Fruit fly (Drosophila melanogaster) whole organism, embryonic: Measurements from ENCODE around the gene Traf4.

Experiments used
- ATbp ChIP-seq: fragments of 200-800 bp; sonication (Bioruptor generic); optimal IDR thresholded peaks from 2 replicates; lab custom pipeline; 2017; ENCODE audit warnings: missing biosample characterization, mild to moderate bottlenecking, missing genetic modification characterization, missing genetic modification reagents
- Ada2b ChIP-seq: fragments of 200-800 bp; sonication (Bioruptor generic); IDR thresholded peaks from 2 replicates; pipeline ENCODE4 v1.3.6; 2022; ENCODE audit warnings: missing biosample characterization, missing genetic modification characterization
- Antp ChIP-seq: fragments of 200-800 bp; sonication (Bioruptor generic); optimal IDR thresholded peaks from 3 replicates; lab custom pipeline; 2016; ENCODE audit warnings: missing biosample characterization, missing genetic modification characterization
- B-H2 ChIP-seq: fragments of 200-800 bp; sonication (Bioruptor generic); optimal IDR thresholded peaks from 2 replicates; lab custom pipeline; 2018; ENCODE audit warnings: missing biosample characterization, mild to moderate bottlenecking, missing genetic modification characterization
- CG10209 ChIP-seq: fragments of 200-800 bp; sonication (Bioruptor generic); optimal IDR thresholded peaks from 3 replicates; lab custom pipeline; 2017; ENCODE audit warnings: missing biosample characterization, mild to moderate bottlenecking, missing genetic modification characterization, missing genetic modification reagents
- CG10462 ChIP-seq: fragments of 200-800 bp; sonication (Bioruptor generic); optimal IDR thresholded peaks from 2 replicates; lab custom pipeline; 2016; ENCODE audit warnings: missing biosample characterization, missing genetic modification characterization
- CG11398 ChIP-seq: fragments of 200-800 bp; sonication (Bioruptor generic); optimal IDR thresholded peaks from 2 replicates; lab custom pipeline; 2016; ENCODE audit warnings: missing biosample characterization, missing genetic modification characterization
- CG11560 ChIP-seq: fragments of 200-800 bp; sonication (Bioruptor generic); IDR thresholded peaks from 3 replicates; pipeline ENCODE4 v1.3.6; 2022; ENCODE audit warnings: missing biosample characterization, missing genetic modification characterization
- CG17568 ChIP-seq: fragments of 200-800 bp; sonication (Bioruptor generic); optimal IDR thresholded peaks from 2 replicates; lab custom pipeline; 2018; ENCODE audit warnings: missing biosample characterization, mild to moderate bottlenecking, missing genetic modification characterization, moderate library complexity
- CG32772 ChIP-seq: fragments of 200-800 bp; sonication (Bioruptor generic); IDR thresholded peaks from 2 replicates; pipeline ENCODE4 v1.3.6; 2022; ENCODE audit warnings: missing biosample characterization, missing genetic modification characterization
- CG4707 ChIP-seq: fragments of 200-800 bp; sonication (Bioruptor generic); optimal IDR thresholded peaks from 2 replicates; lab custom pipeline; 2018; ENCODE audit warnings: missing biosample characterization, mild to moderate bottlenecking, missing genetic modification characterization, moderate library complexity
- CG4730 ChIP-seq: fragments of 200-800 bp; sonication (Bioruptor generic); IDR thresholded peaks from 2 replicates; pipeline ENCODE4 v1.3.6; 2022; ENCODE audit warnings: missing biosample characterization, missing genetic modification characterization
- CG5245 ChIP-seq: fragments of 200-800 bp; sonication (Bioruptor generic); optimal IDR thresholded peaks from 3 replicates; lab custom pipeline; 2016; ENCODE audit warnings: missing biosample characterization, missing genetic modification characterization
- CG6683 ChIP-seq: fragments of 200-800 bp; sonication (Bioruptor generic); optimal IDR thresholded peaks from 2 replicates; lab custom pipeline; 2017; ENCODE audit warnings: missing biosample characterization, mild to moderate bottlenecking, missing genetic modification characterization, missing genetic modification reagents
- CG7357 ChIP-seq: fragments of 200-800 bp; sonication (Bioruptor generic); IDR thresholded peaks from 3 replicates; pipeline ENCODE4 v1.3.6; 2022; ENCODE audit warnings: missing biosample characterization, missing genetic modification characterization
- CG8944 ChIP-seq: fragments of 200-800 bp; sonication (Bioruptor generic); optimal IDR thresholded peaks from 3 replicates; lab custom pipeline; 2016; ENCODE audit warnings: missing biosample characterization, missing genetic modification characterization
- CG9817 ChIP-seq: fragments of 200-800 bp; sonication (Bioruptor generic); optimal IDR thresholded peaks from 2 replicates; lab custom pipeline; 2018; ENCODE audit warnings: missing biosample characterization, mild to moderate bottlenecking, missing genetic modification characterization, moderate library complexity
- Dip2 ChIP-seq: fragments of 200-800 bp; sonication (Bioruptor generic); IDR thresholded peaks from 2 replicates; pipeline ENCODE4 v1.3.6; 2022; ENCODE audit warnings: missing biosample characterization, missing genetic modification characterization
- Drgx ChIP-seq: fragments of 200-800 bp; sonication (Bioruptor generic); IDR thresholded peaks from 2 replicates; pipeline ENCODE4 v1.3.6; 2022; ENCODE audit warnings: missing biosample characterization, missing genetic modification characterization
- Gug ChIP-seq: fragments of 200-800 bp; sonication (Bioruptor generic); IDR thresholded peaks from 4 replicates; pipeline ENCODE4 v1.3.6; 2022; ENCODE audit warnings: missing biosample characterization, missing genetic modification characterization
- Hr3 ChIP-seq: fragments of 200-800 bp; sonication (Bioruptor generic); optimal IDR thresholded peaks from 3 replicates; lab custom pipeline; 2016; ENCODE audit warnings: missing biosample characterization, missing genetic modification characterization
- Hr78 ChIP-seq, 2 experiments: fragments of 200-800 bp in 1 of 2; fragments of >200 bp in 1 of 2; sonication (Bioruptor generic) in 1 of 2; optimal IDR thresholded peaks; 2 replicates each; lab custom pipeline; 2017 to 2019; ENCODE audit warnings: missing biosample characterization in 2 of 2, missing genetic modification characterization in 2 of 2, mild to moderate bottlenecking in 1 of 2, moderate library complexity in 1 of 2
- Nf-YA ChIP-seq: fragments of 200-800 bp; sonication (Bioruptor generic); IDR thresholded peaks from 2 replicates; pipeline ENCODE4 v1.3.6; 2022; ENCODE audit warnings: missing biosample characterization, missing genetic modification characterization
- Nf-YC ChIP-seq: fragments of 200-800 bp; optimal IDR thresholded peaks from 3 replicates; lab custom pipeline; 2019; ENCODE audit warnings: missing biosample characterization, mild to moderate bottlenecking, missing genetic modification characterization, moderate library complexity
- Side ChIP-seq: fragments of 200-800 bp; sonication (Bioruptor generic); optimal IDR thresholded peaks from 2 replicates; lab custom pipeline; 2016; ENCODE audit warnings: missing biosample characterization, missing genetic modification characterization
- Taf1 ChIP-seq: fragments of 200-800 bp; sonication (Bioruptor generic); IDR thresholded peaks from 2 replicates; pipeline ENCODE4 v1.3.6; 2022; ENCODE audit warnings: missing biosample characterization, missing genetic modification characterization
- YL-1 ChIP-seq: fragments of 200-800 bp; sonication (Bioruptor generic); optimal IDR thresholded peaks from 3 replicates; lab custom pipeline; 2017; ENCODE audit warnings: missing biosample characterization, mild to moderate bottlenecking, missing genetic modification characterization
- abd-A ChIP-seq: fragments of 200-800 bp; sonication (Bioruptor generic); optimal IDR thresholded peaks from 3 replicates; lab custom pipeline; 2019; ENCODE audit warnings: missing biosample characterization, mild to moderate bottlenecking, missing genetic modification characterization, moderate library complexity
- ewg ChIP-seq: fragments of 200-800 bp; sonication (Bioruptor generic); optimal IDR thresholded peaks from 3 replicates; lab custom pipeline; 2017; ENCODE audit warnings: mild to moderate bottlenecking, missing biosample characterization, missing genetic modification reagents, missing genetic modification characterization
- exex ChIP-seq: fragments of 200-800 bp; sonication (Bioruptor generic); optimal IDR thresholded peaks from 4 replicates; lab custom pipeline; 2018; ENCODE audit warnings: missing biosample characterization, mild to moderate bottlenecking, missing genetic modification characterization, moderate library complexity
- fd64A ChIP-seq: fragments of 200-800 bp; sonication (Bioruptor generic); optimal IDR thresholded peaks from 3 replicates; lab custom pipeline; 2018; ENCODE audit warnings: missing biosample characterization, mild to moderate bottlenecking, missing genetic modification characterization
- ftz-f1 ChIP-seq: fragments of 200-800 bp; sonication (Bioruptor generic); optimal IDR thresholded peaks from 2 replicates; lab custom pipeline; 2016; ENCODE audit warnings: missing biosample characterization, missing genetic modification characterization
- fu2 ChIP-seq: fragments of 200-800 bp; sonication (Bioruptor generic); optimal IDR thresholded peaks from 2 replicates; lab custom pipeline; 2016; ENCODE audit warnings: missing biosample characterization, missing genetic modification characterization
- gfzf ChIP-seq: fragments of 200-800 bp; sonication (Bioruptor generic); optimal IDR thresholded peaks from 2 replicates; lab custom pipeline; 2016; ENCODE audit warnings: missing biosample characterization, mild to moderate bottlenecking, missing genetic modification characterization, moderate library complexity
- grn ChIP-seq: fragments of 200-800 bp; sonication (Bioruptor generic); optimal IDR thresholded peaks from 3 replicates; lab custom pipeline; 2017; ENCODE audit warnings: missing biosample characterization, missing genetic modification characterization
- hbn ChIP-seq: fragments of 200-800 bp; sonication (Bioruptor generic); IDR thresholded peaks from 2 replicates; pipeline ENCODE4 v1.3.6; 2022; ENCODE audit warnings: missing biosample characterization, missing genetic modification characterization; ENCODE audit not compliant: partially characterized antibody
- klu ChIP-seq: fragments of 200-800 bp; sonication (Bioruptor generic); IDR thresholded peaks from 2 replicates; pipeline ENCODE4 v1.3.6; 2022; ENCODE audit warnings: missing biosample characterization, missing genetic modification characterization
- lilli ChIP-seq: fragments of 200-800 bp; sonication (Bioruptor generic); optimal IDR thresholded peaks from 3 replicates; lab custom pipeline; 2016; ENCODE audit warnings: missing biosample characterization, missing genetic modification characterization
- mld ChIP-seq: fragments of 200-800 bp; sonication (Bioruptor generic); IDR thresholded peaks from 3 replicates; pipeline ENCODE4 v1.3.6; 2022; ENCODE audit warnings: missing biosample characterization, missing genetic modification characterization; ENCODE audit not compliant: partially characterized antibody
- pfk ChIP-seq: fragments of 200-800 bp; sonication (Bioruptor generic); optimal IDR thresholded peaks from 2 replicates; lab custom pipeline; 2018; ENCODE audit warnings: missing biosample characterization, mild to moderate bottlenecking, missing genetic modification characterization, moderate library complexity
- pzg ChIP-seq: fragments of 200-800 bp; sonication (Bioruptor generic); optimal IDR thresholded peaks from 3 replicates; lab custom pipeline; 2018; ENCODE audit warnings: missing biosample characterization, mild to moderate bottlenecking, missing genetic modification characterization, moderate library complexity
- repo ChIP-seq: fragments of 200-800 bp; sonication (Bioruptor generic); optimal IDR thresholded peaks from 2 replicates; lab custom pipeline; 2016; ENCODE audit warnings: missing biosample characterization, missing genetic modification characterization
- ro ChIP-seq: fragments of 200-800 bp; sonication (Bioruptor generic); IDR thresholded peaks from 2 replicates; pipeline ENCODE4 v1.3.6; 2022; ENCODE audit warnings: missing biosample characterization, missing genetic modification characterization
- run ChIP-seq: fragments of 200-800 bp; sonication (Bioruptor generic); optimal IDR thresholded peaks from 3 replicates; lab custom pipeline; 2018; ENCODE audit warnings: missing biosample characterization, mild to moderate bottlenecking, missing genetic modification characterization
- sc ChIP-seq, 3 experiments: fragments of >200 bp in 2 of 3; fragments of 200-800 bp in 1 of 3; sonication (Bioruptor generic) in 1 of 3; optimal IDR thresholded peaks; 2 replicates in 2 of 3; 3 replicates in 1 of 3; lab custom pipeline; 2017; ENCODE audit warnings: mild to moderate bottlenecking in 1 of 3, missing biosample characterization in 1 of 3, missing genetic modification characterization in 1 of 3, missing genetic modification reagents in 1 of 3
- sqz ChIP-seq: fragments of 200-800 bp; sonication (Bioruptor generic); optimal IDR thresholded peaks from 3 replicates; lab custom pipeline; 2018; ENCODE audit warnings: missing biosample characterization, mild to moderate bottlenecking, missing genetic modification characterization
- tin ChIP-seq: fragments of 200-800 bp; sonication (Bioruptor generic); optimal IDR thresholded peaks from 3 replicates; lab custom pipeline; 2016; ENCODE audit warnings: missing biosample characterization, missing genetic modification characterization
- yki ChIP-seq: fragments of >200 bp; optimal IDR thresholded peaks from 3 replicates; lab custom pipeline; 2018
- z ChIP-seq: fragments of 200-800 bp; sonication (Bioruptor generic); IDR thresholded peaks from 3 replicates; pipeline ENCODE4 v1.3.6; 2022; ENCODE audit warnings: missing biosample characterization, missing genetic modification characterization

Gene Traf4

dm6 chr2L:4332962-4333757 lies 28.6 kb upstream of the Traf4 start (continued):
- TF ChIP-seq mld (no peak), lilli (GFP tag; lab: Kevin White, UChicago) (peak; percentile 70), YL-1 (GFP tag; lab: Kevin White, UChicago) (no peak), tin (peak; percentile 74), CG10209 (GFP tag; lab: Kevin White, UChicago) (peak; percentile 74), CG4730 (GFP tag; lab: Robert Waterston, UW) (peak; percentile 78), z (GFP tag; lab: Robert Waterston, UW) (0 out of 3 replicates have a peak, but pooled peaks have one; percentile 61), klu (GFP tag; lab: Robert Waterston, UW) (peak; percentile 52), sqz (GFP tag; lab: Kevin White, UChicago) (peak; percentile 67), abd-A (tag; lab: Kevin White, UChicago) (peak; percentile 94), hbn (peak; percentile 56), grn (GFP tag; lab: Kevin White, UChicago) (peak; percentile 18), sc (optimal IDR thresholded peaks at IDR 0.05; lab: Kevin White, UChicago) (no peak), sc (GFP tag; optimal IDR thresholded peaks at IDR 0.05; lab: Kevin White, UChicago) (peak; percentile 66), pfk (GFP tag; lab: Kevin White, UChicago) (peak; percentile 64), CG17568 (GFP tag; lab: Kevin White, UChicago) (no peak), Antp (GFP tag; lab: Kevin White, UChicago) (peak; percentile 92), Nf-YA (GFP tag; lab: Robert Waterston, UW) (peak; percentile 58; the same call in 1 of the 2 replicates), CG9817 (tag; lab: Kevin White, UChicago) (peak; percentile 78), fu2 (GFP tag; lab: Kevin White, UChicago) (peak; percentile 62), ATbp (peak; percentile 81), CG4707 (GFP tag; lab: Kevin White, UChicago) (no peak), gfzf (GFP tag; lab: Kevin White, UChicago) (peak; percentile 4), run (tag; lab: Kevin White, UChicago) (peak; percentile 54), ftz-f1 (GFP tag; lab: Kevin White, UChicago) (no peak), CG7357 (peak; percentile 54), Dip2 (no peak), Hr3 (GFP tag; lab: Kevin White, UChicago) (peak; percentile 51), CG8944 (GFP tag; lab: Kevin White, UChicago) (peak; percentile 69), Hr78 (GFP tag; optimal IDR thresholded peaks at IDR 0.05; lab: Kevin White, UChicago) (peak in 1 of 2 experiments; percentile 86), Taf1 (peak; percentile 36; the same call in 1 of the 2 replicates), CG5245 (GFP tag; lab: Kevin White, UChicago) (peak; percentile 81), Ada2b (peak; percentile 88), CG32772 (peak; percentile 80), ewg (peak; percentile 83), CG6683 (GFP tag; lab: Kevin White, UChicago) (peak; percentile 57), ro (GFP tag; lab: Robert Waterston, UW) (peak; percentile 57), fd64A (GFP tag; lab: Kevin White, UChicago) (peak; percentile 47), repo (peak; percentile 67), exex (peak; percentile 46), Gug (GFP tag; lab: Robert Waterston, UW) (peak; percentile 75), CG10462 (peak; percentile 46), B-H2 (GFP tag; lab: Kevin White, UChicago) (peak; percentile 47), CG11560 (tag; lab: Robert Waterston, UW) (peak; percentile 44; the same call in 1 of the 3 replicates), CG11398 (GFP tag; lab: Kevin White, UChicago) (peak; percentile 82), Side (GFP tag; lab: Kevin White, UChicago) (peak; percentile 77), Nf-YC (peak; percentile 51), yki (no peak), Drgx (GFP tag; lab: Robert Waterston, UW) (peak; percentile 94), pzg (GFP tag; lab: Kevin White, UChicago) (no peak)
